Fruit fly (Drosophila melanogaster): Measurements from ENCODE around the gene HGTX.
A peak's percentile ranks its signal among the peaks of the same experiment; 100 is the strongest.

HGTX gene

DNA sequence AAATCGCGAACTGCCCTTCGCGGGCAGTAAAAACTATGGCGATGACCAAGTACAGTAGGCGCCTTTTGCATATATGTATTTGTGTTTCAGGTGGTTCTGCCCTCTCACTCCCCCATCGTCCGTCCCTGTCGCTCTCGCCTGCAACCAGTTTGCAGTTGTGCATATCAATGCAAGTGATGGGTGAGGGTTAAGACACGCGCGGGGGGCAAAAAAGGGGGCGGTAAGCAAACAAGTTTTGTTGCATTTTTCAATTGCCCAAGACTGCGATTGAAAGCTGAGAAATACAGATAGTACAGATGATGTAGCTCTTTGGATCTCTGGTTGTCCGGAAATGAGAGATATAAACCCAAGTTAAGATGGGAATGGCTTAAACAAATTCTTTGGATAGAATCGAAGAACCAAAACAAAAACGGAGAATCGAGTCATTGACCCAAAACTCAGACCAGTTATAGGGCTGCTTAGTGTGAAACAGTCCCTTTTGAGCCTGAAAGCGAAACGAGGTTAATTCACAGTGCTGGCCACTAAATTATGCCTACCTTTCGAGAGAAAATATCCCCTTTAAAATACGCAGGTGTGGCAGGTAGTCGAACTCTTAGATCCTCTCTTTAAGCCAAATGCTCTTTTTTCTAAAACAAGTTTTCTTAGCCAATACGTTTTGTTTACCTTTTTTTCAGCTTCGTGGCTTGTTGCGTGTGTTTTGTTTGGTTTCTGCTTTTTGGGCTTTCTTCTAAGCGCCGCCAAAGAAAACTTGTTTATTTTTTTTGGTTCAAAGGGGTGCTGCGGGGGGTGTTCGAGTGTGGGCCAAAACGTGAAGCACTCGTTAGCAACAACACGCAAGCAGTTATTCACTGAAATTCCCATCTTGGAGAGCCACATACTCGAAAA, 25.3 kb upstream of the HGTX start (continued):
- no peak for TF ChIP-seq Side (GFP tag; optimal IDR thresholded peaks at IDR 0.05)
- TF ChIP-seq sqz (GFP tag; optimal IDR thresholded peaks at IDR 0.05), result peak; percentile 98
- TF ChIP-seq otp (GFP tag; IDR thresholded peaks at IDR 0.05), result peak; percentile 48; the same call in 1 of the 3 replicates
- TF ChIP-seq D19A (tag; optimal IDR thresholded peaks at IDR 0.05), result peak; percentile 13
- TF ChIP-seq CG7963 (GFP tag; IDR thresholded peaks at IDR 0.05; ENCODE audit: partially characterized antibody), result no peak
- TF ChIP-seq CG3838 (GFP tag; optimal IDR thresholded peaks at IDR 0.05), result peak; percentile 37
- TF ChIP-seq CG10366 (GFP tag; IDR thresholded peaks at IDR 0.05), result no peak
- TF ChIP-seq CG17359 (tag; optimal IDR thresholded peaks at IDR 0.05), result no peak
- no peak for TF ChIP-seq CG43689 (GFP tag; IDR thresholded peaks at IDR 0.05)
- TF ChIP-seq trem (tag; optimal IDR thresholded peaks at IDR 0.05), result no peak
- no peak for TF ChIP-seq da (GFP tag; optimal IDR thresholded peaks at IDR 0.05)
- TF ChIP-seq CG8290 (GFP tag; optimal IDR thresholded peaks at IDR 0.05), result no peak
- no peak for TF ChIP-seq CG8290 (tag; optimal IDR thresholded peaks at IDR 0.05)
- no peak for TF ChIP-seq her (GFP tag; optimal IDR thresholded peaks at IDR 0.05)
- TF ChIP-seq wek (GFP tag; optimal IDR thresholded peaks at IDR 0.05), result no peak
- TF ChIP-seq lab (GFP tag; optimal IDR thresholded peaks at IDR 0.05), result peak; percentile 2
- TF ChIP-seq Med (GFP tag), result peak; percentile 34
- TF ChIP-seq twi (tag; optimal IDR thresholded peaks at IDR 0.05), result no peak
- TF ChIP-seq CG14965 (GFP tag; optimal IDR thresholded peaks at IDR 0.05; ENCODE audit: borderline replicate concordance), result no peak
- peak; percentile 12 for TF ChIP-seq CG4707 (GFP tag; optimal IDR thresholded peaks at IDR 0.05)
- TF ChIP-seq CG17802 (tag; optimal IDR thresholded peaks at IDR 0.05), result peak; percentile 80
- TF ChIP-seq Atf6 (GFP tag; IDR thresholded peaks at IDR 0.05), result no peak
- no peak for TF ChIP-seq nmo (GFP tag; optimal IDR thresholded peaks at IDR 0.05)
- no peak for TF ChIP-seq Gsc (GFP tag; IDR thresholded peaks at IDR 0.05)
- TF ChIP-seq NFAT (GFP tag; IDR thresholded peaks at IDR 0.05), result no peak
- TF ChIP-seq Ada2b (GFP tag; IDR thresholded peaks at IDR 0.05), result no peak
- no peak for TF ChIP-seq CG3726 (GFP tag; IDR thresholded peaks at IDR 0.05)
- TF ChIP-seq en (GFP tag; optimal IDR thresholded peaks at IDR 0.05), result no peak
- TF ChIP-seq Optix (GFP tag; IDR thresholded peaks at IDR 0.05), result no peak
- TF ChIP-seq CG31441 (GFP tag; IDR thresholded peaks at IDR 0.05), result no peak
- no peak for TF ChIP-seq CG3847 (GFP tag; IDR thresholded peaks at IDR 0.05)
- no peak for TF ChIP-seq CG9817 (tag; optimal IDR thresholded peaks at IDR 0.05)
- 0 out of 3 replicates have a peak, but pooled peaks have one; percentile 27 for TF ChIP-seq ci (GFP tag; IDR thresholded peaks at IDR 0.05)
- TF ChIP-seq Mad (GFP tag; optimal IDR thresholded peaks at IDR 0.05), result no peak
- no peak for TF ChIP-seq sisA (GFP tag; IDR thresholded peaks at IDR 0.05)
- TF ChIP-seq CG17568 (GFP tag; optimal IDR thresholded peaks at IDR 0.05), result peak; percentile 2
- TF ChIP-seq HLH3B (GFP tag; IDR thresholded peaks at IDR 0.05), result no peak
- peak; percentile 7 for TF ChIP-seq CG6813 (GFP tag; optimal IDR thresholded peaks at IDR 0.05)
- TF ChIP-seq GATAe (GFP tag; conservative IDR thresholded peaks at IDR 0.05), result no peak
- no peak for TF ChIP-seq ems (GFP tag; optimal IDR thresholded peaks at IDR 0.05)
- no peak for TF ChIP-seq Hmx (GFP tag; optimal IDR thresholded peaks at IDR 0.05)
- no peak for TF ChIP-seq Ssrp (tag; optimal IDR thresholded peaks at IDR 0.05)
- no peak for TF ChIP-seq CG10147 (GFP tag; optimal IDR thresholded peaks at IDR 0.05)
- peak; percentile 93 for TF ChIP-seq CG15073 (GFP tag; optimal IDR thresholded peaks at IDR 0.05)
- TF ChIP-seq Trl (optimal IDR thresholded peaks at IDR 0.05), result peak; percentile 54 to 74
- no peak for TF ChIP-seq Trl (GFP tag; optimal IDR thresholded peaks at IDR 0.05)
- no peak for TF ChIP-seq B-H1 (GFP tag; IDR thresholded peaks at IDR 0.05)
- TF ChIP-seq mam (GFP tag; optimal IDR thresholded peaks at IDR 0.05), result no peak
- no peak for TF ChIP-seq tio (GFP tag; optimal IDR thresholded peaks at IDR 0.05)
- no peak for TF ChIP-seq al (GFP tag; IDR thresholded peaks at IDR 0.05)
- TF ChIP-seq Dip3 (GFP tag; optimal IDR thresholded peaks at IDR 0.05), result no peak
